Fruit fly (Drosophila melanogaster) whole organism, embryonic: ENCODE results near the gene aqz.

Source experiments
- Ada2b ChIP-seq: fragments of 200-800 bp; sonication (Bioruptor generic); IDR thresholded peaks from 2 replicates; pipeline ENCODE4 v1.3.6; 2022; ENCODE audit warnings: missing biosample characterization, missing genetic modification characterization
- Bgb ChIP-seq: fragments of 200-800 bp; sonication (Bioruptor generic); IDR thresholded peaks from 2 replicates; pipeline ENCODE4 v1.3.6; 2022; ENCODE audit warnings: missing biosample characterization, missing genetic modification characterization; ENCODE audit not compliant: partially characterized antibody
- CG10147 ChIP-seq: fragments of 200-800 bp; sonication (Bioruptor generic); optimal IDR thresholded peaks from 2 replicates; lab custom pipeline; 2019; ENCODE audit warnings: missing biosample characterization, mild to moderate bottlenecking, missing genetic modification characterization, moderate library complexity
- CG10321 ChIP-seq: fragments of 200-800 bp; sonication (Bioruptor generic); IDR thresholded peaks from 2 replicates; pipeline ENCODE4 v1.3.6; 2022; ENCODE audit warnings: missing biosample characterization, missing genetic modification characterization
- CG10543 ChIP-seq: fragments of 200-800 bp; sonication (Bioruptor generic); optimal IDR thresholded peaks from 3 replicates; lab custom pipeline; 2017; ENCODE audit warnings: missing biosample characterization, mild to moderate bottlenecking, missing genetic modification characterization, moderate library complexity
- CG11093 ChIP-seq: fragments of 200-800 bp; sonication (Bioruptor generic); IDR thresholded peaks from 3 replicates; pipeline ENCODE4 v1.3.6; 2022; ENCODE audit warnings: missing biosample characterization, missing genetic modification characterization
- CG11560 ChIP-seq: fragments of 200-800 bp; sonication (Bioruptor generic); IDR thresholded peaks from 3 replicates; pipeline ENCODE4 v1.3.6; 2022; ENCODE audit warnings: missing biosample characterization, missing genetic modification characterization
- CG11695 ChIP-seq: fragments of 200-800 bp; sonication (Bioruptor generic); IDR thresholded peaks from 3 replicates; pipeline ENCODE4 v1.3.6; 2022; ENCODE audit warnings: missing biosample characterization, missing genetic modification characterization
- CG11723 ChIP-seq: fragments of 200-800 bp; sonication (Bioruptor generic); optimal IDR thresholded peaks from 2 replicates; lab custom pipeline; 2017; ENCODE audit warnings: missing biosample characterization, mild to moderate bottlenecking, missing genetic modification characterization
- CG15073 ChIP-seq: fragments of 200-800 bp; sonication (Bioruptor generic); optimal IDR thresholded peaks from 2 replicates; lab custom pipeline; 2016; ENCODE audit warnings: missing biosample characterization, missing genetic modification characterization
- CG15601 ChIP-seq: fragments of 200-800 bp; sonication (Bioruptor generic); optimal IDR thresholded peaks from 3 replicates; lab custom pipeline; 2019; ENCODE audit warnings: missing biosample characterization, mild to moderate bottlenecking, missing genetic modification characterization, moderate library complexity
- CG17359 ChIP-seq: fragments of 200-800 bp; sonication (Bioruptor generic); optimal IDR thresholded peaks from 3 replicates; lab custom pipeline; 2018; ENCODE audit warnings: missing biosample characterization, mild to moderate bottlenecking, missing genetic modification characterization, moderate library complexity
- CG18476 ChIP-seq: fragments of 200-800 bp; sonication (Bioruptor generic); optimal IDR thresholded peaks from 2 replicates; lab custom pipeline; 2016; ENCODE audit warnings: missing biosample characterization, mild to moderate bottlenecking, missing genetic modification characterization
- CG18619 ChIP-seq: fragments of 200-800 bp; sonication (Bioruptor generic); optimal IDR thresholded peaks from 3 replicates; lab custom pipeline; 2017; ENCODE audit warnings: missing biosample characterization, mild to moderate bottlenecking, missing genetic modification characterization
- CG5953 ChIP-seq: fragments of 200-800 bp; sonication (Bioruptor generic); IDR thresholded peaks from 2 replicates; pipeline ENCODE4 v1.3.6; 2022; ENCODE audit warnings: missing biosample characterization, missing genetic modification characterization
- CG6791 ChIP-seq: fragments of 200-800 bp; sonication (Bioruptor generic); IDR thresholded peaks from 3 replicates; pipeline ENCODE4 v1.3.6; 2022; ENCODE audit warnings: missing biosample characterization, missing genetic modification characterization; ENCODE audit not compliant: partially characterized antibody
- CG8089 ChIP-seq: fragments of 200-800 bp; sonication (Bioruptor generic); optimal IDR thresholded peaks from 3 replicates; lab custom pipeline; 2016; ENCODE audit warnings: missing biosample characterization, missing genetic modification characterization
- CG9817 ChIP-seq: fragments of 200-800 bp; sonication (Bioruptor generic); optimal IDR thresholded peaks from 2 replicates; lab custom pipeline; 2018; ENCODE audit warnings: missing biosample characterization, mild to moderate bottlenecking, missing genetic modification characterization, moderate library complexity
- Dll ChIP-seq: fragments of 200-800 bp; sonication (Bioruptor generic); IDR thresholded peaks from 4 replicates; pipeline ENCODE4 v1.3.6; 2022; ENCODE audit warnings: missing biosample characterization, missing genetic modification characterization; ENCODE audit not compliant: partially characterized antibody
- Dp ChIP-seq: fragments of 200-800 bp; sonication (Bioruptor generic); optimal IDR thresholded peaks from 2 replicates; lab custom pipeline; 2018; ENCODE audit warnings: missing biosample characterization, mild to moderate bottlenecking, missing genetic modification characterization, moderate library complexity
- E2f1 ChIP-seq: fragments of 200-800 bp; sonication (Bioruptor generic); IDR thresholded peaks from 2 replicates; pipeline ENCODE4 v1.3.6; 2022; ENCODE audit warnings: missing biosample characterization, missing genetic modification characterization
- H2.0 ChIP-seq: fragments of 200-800 bp; sonication (Bioruptor generic); IDR thresholded peaks from 2 replicates; pipeline ENCODE4 v1.3.6; 2022; ENCODE audit warnings: missing biosample characterization, missing genetic modification characterization
- Hey ChIP-seq: fragments of 200-800 bp; sonication (Bioruptor generic); optimal IDR thresholded peaks from 3 replicates; lab custom pipeline; 2018; ENCODE audit warnings: missing biosample characterization, mild to moderate bottlenecking, missing genetic modification characterization
- MBD-R2 ChIP-seq: fragments of 200-800 bp; sonication (Bioruptor generic); IDR thresholded peaks from 2 replicates; pipeline ENCODE4 v1.3.6; 2022; ENCODE audit warnings: missing biosample characterization, missing genetic modification characterization
- Mad ChIP-seq: fragments of 200-800 bp; sonication (Bioruptor generic); optimal IDR thresholded peaks from 2 replicates; lab custom pipeline; 2016; ENCODE audit warnings: missing biosample characterization, missing genetic modification characterization
- Nf-YC ChIP-seq: fragments of 200-800 bp; optimal IDR thresholded peaks from 3 replicates; lab custom pipeline; 2019; ENCODE audit warnings: missing biosample characterization, mild to moderate bottlenecking, missing genetic modification characterization, moderate library complexity
- Optix ChIP-seq: fragments of 200-800 bp; sonication (Bioruptor generic); IDR thresholded peaks from 3 replicates; pipeline ENCODE4 v1.3.6; 2022; ENCODE audit warnings: missing biosample characterization, missing genetic modification characterization
- Sox100B ChIP-seq: fragments of 200-800 bp; sonication (Bioruptor generic); optimal IDR thresholded peaks from 3 replicates; lab custom pipeline; 2018; ENCODE audit warnings: missing biosample characterization, mild to moderate bottlenecking, missing genetic modification characterization
- Spps ChIP-seq: fragments of 200-800 bp; sonication (Bioruptor generic); optimal IDR thresholded peaks from 2 replicates; lab custom pipeline; 2018; ENCODE audit warnings: missing biosample characterization, mild to moderate bottlenecking, missing genetic modification characterization
- Vsx1 ChIP-seq: fragments of 200-800 bp; sonication (Bioruptor generic); optimal IDR thresholded peaks from 2 replicates; lab custom pipeline; 2017; ENCODE audit warnings: missing biosample characterization, mild to moderate bottlenecking, missing genetic modification characterization, missing genetic modification reagents
- bbx ChIP-seq: fragments of 200-800 bp; sonication (Bioruptor generic); IDR thresholded peaks from 2 replicates; pipeline ENCODE4 v1.3.6; 2022; ENCODE audit warnings: missing biosample characterization, missing genetic modification characterization; ENCODE audit not compliant: partially characterized antibody
- ci ChIP-seq: fragments of 200-800 bp; sonication (Bioruptor generic); IDR thresholded peaks from 3 replicates; pipeline ENCODE4 v1.3.6; 2022; ENCODE audit warnings: missing biosample characterization, missing genetic modification characterization
- corto ChIP-seq: fragments of 200-800 bp; sonication (Bioruptor generic); optimal IDR thresholded peaks from 2 replicates; lab custom pipeline; 2016; ENCODE audit warnings: missing biosample characterization, mild to moderate bottlenecking, missing genetic modification characterization, moderate library complexity
- cwo ChIP-seq: fragments of 200-800 bp; sonication (Bioruptor generic); optimal IDR thresholded peaks from 3 replicates; lab custom pipeline; 2017; ENCODE audit warnings: missing biosample characterization, missing genetic modification characterization, mild to moderate bottlenecking, moderate library complexity, missing genetic modification reagents
- dan ChIP-seq: fragments of 200-800 bp; sonication (Bioruptor generic); IDR thresholded peaks from 2 replicates; pipeline ENCODE4 v1.3.6; 2022; ENCODE audit warnings: missing biosample characterization, missing genetic modification characterization
- dimm ChIP-seq: fragments of 200-800 bp; sonication (Bioruptor generic); IDR thresholded peaks from 2 replicates; pipeline ENCODE4 v1.3.6; 2022; ENCODE audit warnings: missing biosample characterization, missing genetic modification characterization
- esg ChIP-seq: fragments of 200-800 bp; sonication (Bioruptor generic); conservative IDR thresholded peaks from 2 replicates; pipeline ENCODE4 v1.3.6; 2022; ENCODE audit warnings: missing biosample characterization, missing genetic modification characterization
- gem ChIP-seq: fragments of 200-800 bp; sonication (Bioruptor generic); optimal IDR thresholded peaks from 2 replicates; lab custom pipeline; 2019; ENCODE audit warnings: missing biosample characterization, mild to moderate bottlenecking, missing genetic modification characterization, moderate library complexity
- h ChIP-seq: fragments of >200 bp; optimal IDR thresholded peaks from 2 replicates; lab custom pipeline; 2017
- mirr ChIP-seq: fragments of 200-800 bp; sonication (Bioruptor generic); optimal IDR thresholded peaks from 3 replicates; lab custom pipeline; 2018; ENCODE audit warnings: missing biosample characterization, mild to moderate bottlenecking, missing genetic modification characterization
- org-1 ChIP-seq: fragments of 200-800 bp; sonication (Bioruptor generic); optimal IDR thresholded peaks from 2 replicates; lab custom pipeline; 2017; ENCODE audit warnings: missing biosample characterization, missing genetic modification characterization
- otp ChIP-seq: fragments of 200-800 bp; sonication (Bioruptor generic); IDR thresholded peaks from 3 replicates; pipeline ENCODE4, ENCODE4 v1.3.6; 2022; ENCODE audit warnings: missing biosample characterization, missing genetic modification characterization
- pb ChIP-seq: fragments of 200-800 bp; sonication (Bioruptor generic); optimal IDR thresholded peaks from 3 replicates; lab custom pipeline; 2016; ENCODE audit warnings: missing biosample characterization, missing genetic modification characterization
- seq ChIP-seq: fragments of 200-800 bp; sonication (Bioruptor generic); IDR thresholded peaks from 2 replicates; pipeline ENCODE4 v1.3.6; 2022; ENCODE audit warnings: missing biosample characterization, missing genetic modification characterization
- slbo ChIP-seq: fragments of 200-800 bp; sonication (Bioruptor generic); IDR thresholded peaks from 2 replicates; pipeline ENCODE4 v1.3.6; 2022; ENCODE audit warnings: missing biosample characterization, missing genetic modification characterization
- sqz ChIP-seq: fragments of 200-800 bp; sonication (Bioruptor generic); optimal IDR thresholded peaks from 3 replicates; lab custom pipeline; 2018; ENCODE audit warnings: missing biosample characterization, mild to moderate bottlenecking, missing genetic modification characterization
- vfl ChIP-seq: fragments of 200-800 bp; sonication (Bioruptor generic); optimal IDR thresholded peaks from 2 replicates; lab custom pipeline; 2016; ENCODE audit warnings: missing biosample characterization, missing genetic modification characterization
- wek ChIP-seq: fragments of 200-800 bp; sonication (Bioruptor generic); optimal IDR thresholded peaks from 3 replicates; lab custom pipeline; 2018; ENCODE audit warnings: missing biosample characterization, mild to moderate bottlenecking, missing genetic modification characterization, moderate library complexity
- zfh1 ChIP-seq: fragments of 200-800 bp; sonication (Bioruptor generic); IDR thresholded peaks from 3 replicates; pipeline ENCODE4 v1.3.6; 2022; ENCODE audit warnings: missing biosample characterization, missing genetic modification characterization

Gene aqz

DNA sequence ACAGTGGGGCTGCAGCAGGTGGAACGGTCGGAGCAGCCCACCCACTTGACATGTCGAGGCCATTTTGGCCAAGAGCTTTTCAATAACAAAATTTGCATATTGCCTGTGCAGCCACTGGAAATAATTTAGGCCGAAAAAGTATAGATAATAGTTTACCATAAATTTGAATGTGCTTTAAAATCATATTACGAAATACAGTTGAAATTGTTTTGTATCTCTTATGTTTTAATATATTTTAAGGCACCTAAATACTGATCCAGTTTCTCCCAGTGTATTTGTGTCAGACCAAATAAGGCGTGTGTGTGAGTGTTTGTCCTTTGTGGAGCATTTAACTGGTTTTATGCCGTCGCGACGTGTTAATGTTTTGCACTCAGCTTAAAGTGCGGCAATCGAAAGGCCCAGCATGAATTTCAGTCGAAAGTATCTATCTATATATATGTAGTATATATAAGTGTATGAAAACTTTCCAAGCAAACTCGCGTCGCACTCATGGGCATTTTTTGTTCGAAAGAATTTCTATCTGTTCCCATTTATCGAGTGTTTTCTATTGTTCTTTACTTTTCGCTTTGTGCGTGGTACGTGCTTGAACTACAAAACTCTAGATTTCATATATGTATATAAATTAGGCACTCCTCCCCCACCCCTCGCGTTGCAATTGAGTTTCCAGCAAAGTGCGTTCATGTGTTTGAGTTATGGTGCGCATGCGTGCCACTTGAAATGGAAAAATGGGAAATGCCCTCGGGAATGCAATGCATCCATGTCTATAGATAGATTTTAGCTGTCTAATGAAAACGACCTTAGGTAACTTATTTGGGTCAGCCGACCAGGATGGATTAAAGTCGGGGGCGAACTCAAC lies 29.1 kb upstream of the aqz start (continued):
- 0 out of 3 replicates have a peak, but pooled peaks have one; percentile 30 for TF ChIP-seq otp
- TF ChIP-seq CG10543 (GFP tag; lab: Kevin White, UChicago) = no peak
- TF ChIP-seq bbx = no peak
- no peak for TF ChIP-seq pb (GFP tag; lab: Kevin White, UChicago)
- TF ChIP-seq mirr = no peak
- TF ChIP-seq ci (GFP tag; lab: Robert Waterston, UW) = 0 out of 3 replicates have a peak, but pooled peaks have one; percentile 43
- no peak for TF ChIP-seq CG15601 (tag; lab: Kevin White, UChicago)
- TF ChIP-seq corto (GFP tag; lab: Kevin White, UChicago) = no peak
- no peak for TF ChIP-seq CG18619 (GFP tag; lab: Kevin White, UChicago)
- TF ChIP-seq Dll = no peak
- TF ChIP-seq MBD-R2 = no peak
- TF ChIP-seq Optix (GFP tag; lab: Robert Waterston, UW) = no peak
- TF ChIP-seq h (lab: Kevin White, UChicago) = no peak
- no peak for TF ChIP-seq dimm (GFP tag; lab: Robert Waterston, UW)
- TF ChIP-seq CG10321 (GFP tag; lab: Robert Waterston, UW) = no peak
- no peak for TF ChIP-seq seq
- TF ChIP-seq org-1 (GFP tag; lab: Kevin White, UChicago) = no peak
- 0 out of 2 replicates have a peak, but pooled peaks have one; percentile 5 for TF ChIP-seq E2f1 (GFP tag; lab: Robert Waterston, UW)
- no peak for TF ChIP-seq vfl (GFP tag; lab: Kevin White, UChicago)
- no peak for TF ChIP-seq CG6791
- TF ChIP-seq CG11560 (tag; lab: Robert Waterston, UW) = no peak
- no peak for TF ChIP-seq wek
- TF ChIP-seq CG18476 = no peak
- no peak for TF ChIP-seq CG5953
- no peak for TF ChIP-seq Dp (GFP tag; lab: Kevin White, UChicago)
- TF ChIP-seq Mad (GFP tag; lab: Kevin White, UChicago) = no peak
- TF ChIP-seq Vsx1 (GFP tag; lab: Kevin White, UChicago) = no peak
- peak; percentile 35 for TF ChIP-seq CG17359 (tag; lab: Kevin White, UChicago)
- no peak for TF ChIP-seq Ada2b
- peak; percentile 29; the same call in 1 of the 2 replicates for TF ChIP-seq esg
- TF ChIP-seq CG9817 = no peak
- no peak for TF ChIP-seq Hey
- no peak for TF ChIP-seq CG10147 (GFP tag; lab: Kevin White, UChicago)
- TF ChIP-seq Sox100B (GFP tag; lab: Kevin White, UChicago) = no peak
- TF ChIP-seq slbo = peak; percentile 43; the same call in 1 of the 2 replicates
- TF ChIP-seq Bgb (GFP tag; lab: Robert Waterston, UW) = no peak
- TF ChIP-seq zfh1 (GFP tag; lab: Robert Waterston, UW) = peak; percentile 63; the same call in 1 of the 3 replicates
- 0 out of 3 replicates have a peak, but pooled peaks have one; percentile 31 for TF ChIP-seq CG11695 (GFP tag; lab: Robert Waterston, UW)
- no peak for TF ChIP-seq Nf-YC (tag; lab: Kevin White, UChicago)
- TF ChIP-seq H2.0 (GFP tag; lab: Robert Waterston, UW) = 0 out of 2 replicates have a peak, but pooled peaks have one; percentile 24
- TF ChIP-seq sqz (GFP tag; lab: Kevin White, UChicago) = peak; percentile 7
- TF ChIP-seq cwo (GFP tag; lab: Kevin White, UChicago) = no peak
- TF ChIP-seq CG11093 (GFP tag; lab: Robert Waterston, UW) = no peak
- TF ChIP-seq gem = peak; percentile 73
- TF ChIP-seq Spps (tag; lab: Kevin White, UChicago) = peak; percentile 2
- TF ChIP-seq CG8089 (GFP tag; lab: Kevin White, UChicago) = no peak
- no peak for TF ChIP-seq CG11723
- no peak for TF ChIP-seq CG15073 (GFP tag; lab: Kevin White, UChicago)
- no peak for TF ChIP-seq dan (GFP tag; lab: Robert Waterston, UW)
